Worm (Caenorhabditis elegans) whole organism, late embryonic: ENCODE data around the gene F26D2.16.

ENCODE experiments used
- ceh-48 ChIP-seq: sonication (generic microtip); optimal IDR thresholded peaks from 2 replicates; lab custom pipeline; 2016; ENCODE audit warnings: missing genetic modification characterization, inconsistent platforms, missing compliant biosample characterization
- dmd-4 ChIP-seq: sonication (generic microtip); optimal IDR thresholded peaks from 2 replicates; lab custom pipeline; 2016; ENCODE audit warnings: borderline replicate concordance, missing genetic modification characterization, missing compliant biosample characterization
- elt-2 ChIP-seq: sonication (generic microtip); optimal IDR thresholded peaks from 2 replicates; lab custom pipeline; 2016; ENCODE audit warnings: missing genetic modification reagents, missing genetic modification characterization, missing compliant biosample characterization
- fkh-10 ChIP-seq: fragments of 150-350 bp; optimal IDR thresholded peaks from 2 replicates; lab custom pipeline; 2014; ENCODE audit warnings: missing biosample characterization, missing genetic modification reagents, missing genetic modification characterization
- pha-4 ChIP-seq: fragments of 150-350 bp; optimal IDR thresholded peaks from 2 replicates; lab custom pipeline; 2018; ENCODE audit warnings: missing biosample characterization, missing genetic modification reagents, missing genetic modification characterization
- tbx-2 ChIP-seq: sonication (generic microtip); optimal IDR thresholded peaks from 2 replicates; lab custom pipeline; 2016; ENCODE audit warnings: missing genetic modification characterization, missing compliant biosample characterization
- unc-3 ChIP-seq, 2 experiments: fragments of 200-800 bp in 1 of 2; sonication (Bioruptor generic) in 1 of 2; sonication (generic microtip) in 1 of 2; conservative IDR thresholded peaks in 1 of 2; optimal IDR thresholded peaks in 1 of 2; 2 replicates each; pipeline versions ENCODE4 v1.3.6 to Lab custom; 2016 to 2022; ENCODE audit warnings: missing compliant biosample characterization in 2 of 2, missing genetic modification characterization in 2 of 2, missing genetic modification reagents in 1 of 2

- TF ChIP-seq dmd-4 (no peak), ceh-48 (tag; lab: Kevin White, UChicago) (no peak), tbx-2 (tag; lab: Kevin White, UChicago) (no peak), fkh-10 (no peak), unc-3 (GFP tag; conservative IDR thresholded peaks at IDR 0.05; lab: Robert Waterston, UW) (no peak), unc-3 (tag; optimal IDR thresholded peaks at IDR 0.05; lab: Kevin White, UChicago) (no peak), pha-4 (no peak), elt-2 (tag; lab: Kevin White, UChicago) (no peak)
Observed at ce11 chrV:16424428-16424827, 4.8 kb upstream of the F26D2.16 start, which contains the start of gene srw-29.
